Fruit fly (Drosophila melanogaster) whole organism, pupa: ENCODE data around the gene cutlet.
A peak's percentile ranks its signal among the peaks of the same experiment; 100 is the strongest.

Source experiments
- CG10348 ChIP-seq: fragments of 200-800 bp; sonication (Bioruptor generic); IDR thresholded peaks from 2 replicates; pipeline ENCODE4 v1.3.6; 2022; ENCODE audit warnings: missing biosample characterization, missing genetic modification characterization
- CG12605 ChIP-seq: fragments of 200-800 bp; sonication (Bioruptor generic); IDR thresholded peaks from 2 replicates; pipeline ENCODE4 v1.3.6; 2022; ENCODE audit warnings: missing biosample characterization, missing genetic modification characterization
- CG13204 ChIP-seq: fragments of 200-800 bp; sonication (Bioruptor generic); optimal IDR thresholded peaks from 2 replicates; lab custom pipeline; 2018; ENCODE audit warnings: missing biosample characterization, mild to moderate bottlenecking, missing genetic modification characterization, moderate library complexity
- CG14655 ChIP-seq: fragments of 200-800 bp; sonication (Bioruptor generic); optimal IDR thresholded peaks from 3 replicates; lab custom pipeline; 2017; ENCODE audit warnings: mild to moderate bottlenecking, missing biosample characterization, missing genetic modification reagents, missing genetic modification characterization
- CG15710 ChIP-seq: fragments of 200-800 bp; sonication (Bioruptor generic); optimal IDR thresholded peaks from 2 replicates; lab custom pipeline; 2018; ENCODE audit warnings: missing biosample characterization, mild to moderate bottlenecking, missing genetic modification characterization, moderate library complexity
- CG17806 ChIP-seq: fragments of 200-800 bp; sonication (Bioruptor generic); optimal IDR thresholded peaks from 2 replicates; lab custom pipeline; 2018; ENCODE audit warnings: missing biosample characterization, mild to moderate bottlenecking, missing genetic modification characterization, moderate library complexity
- CG32121 ChIP-seq: fragments of 200-800 bp; sonication (Bioruptor generic); IDR thresholded peaks from 2 replicates; pipeline ENCODE4 v1.3.6; 2022; ENCODE audit warnings: missing biosample characterization, missing genetic modification characterization
- CG34367 ChIP-seq: fragments of 200-800 bp; sonication (Bioruptor generic); optimal IDR thresholded peaks from 2 replicates; lab custom pipeline; 2018; ENCODE audit warnings: missing biosample characterization, mild to moderate bottlenecking, missing genetic modification characterization
- CG4496 ChIP-seq: fragments of 200-800 bp; sonication (Bioruptor generic); IDR thresholded peaks from 3 replicates; pipeline ENCODE4 v1.3.6; 2022; ENCODE audit warnings: missing biosample characterization, missing genetic modification characterization
- CG8159 ChIP-seq: fragments of 200-800 bp; sonication (Bioruptor generic); optimal IDR thresholded peaks from 3 replicates; lab custom pipeline; 2018; ENCODE audit warnings: missing biosample characterization, mild to moderate bottlenecking, missing genetic modification characterization, moderate library complexity
- CG8301 ChIP-seq: fragments of 200-800 bp; sonication (Bioruptor generic); optimal IDR thresholded peaks from 2 replicates; lab custom pipeline; 2018; ENCODE audit warnings: missing biosample characterization, mild to moderate bottlenecking, missing genetic modification characterization
- CG9948 ChIP-seq: fragments of 200-800 bp; sonication (Bioruptor generic); optimal IDR thresholded peaks from 2 replicates; lab custom pipeline; 2018; ENCODE audit warnings: missing biosample characterization, mild to moderate bottlenecking, missing genetic modification characterization, moderate library complexity
- D1 ChIP-seq: fragments of 200-800 bp; sonication (Bioruptor generic); optimal IDR thresholded peaks from 2 replicates; lab custom pipeline; 2018; ENCODE audit warnings: missing biosample characterization, mild to moderate bottlenecking, missing genetic modification characterization, moderate library complexity
- EcR ChIP-seq: fragments of 200-800 bp; sonication (Bioruptor generic); optimal IDR thresholded peaks from 3 replicates; lab custom pipeline; 2019; ENCODE audit warnings: missing biosample characterization, missing genetic modification characterization, mild to moderate bottlenecking, moderate library complexity, missing genetic modification reagents
- Ets98B ChIP-seq: fragments of 200-800 bp; sonication (Bioruptor generic); IDR thresholded peaks from 2 replicates; pipeline ENCODE4 v1.3.6; 2022; ENCODE audit warnings: missing biosample characterization, missing genetic modification characterization
- Pif1A ChIP-seq: fragments of 200-800 bp; sonication (Bioruptor generic); optimal IDR thresholded peaks from 3 replicates; lab custom pipeline; 2016; ENCODE audit warnings: missing biosample characterization, missing genetic modification characterization
- Pif1B ChIP-seq: fragments of 200-800 bp; sonication (Bioruptor generic); optimal IDR thresholded peaks from 3 replicates; lab custom pipeline; 2016; ENCODE audit warnings: missing biosample characterization, missing genetic modification characterization
- Snoo ChIP-seq: fragments of 200-800 bp; sonication (Bioruptor generic); optimal IDR thresholded peaks from 3 replicates; lab custom pipeline; 2017; ENCODE audit warnings: missing biosample characterization, mild to moderate bottlenecking, missing genetic modification characterization, inconsistent platforms
- fd96Ca ChIP-seq: fragments of 200-800 bp; sonication (Bioruptor generic); IDR thresholded peaks from 3 replicates; pipeline ENCODE4 v1.3.6; 2022; ENCODE audit warnings: missing biosample characterization, missing genetic modification characterization
- gl ChIP-seq: fragments of 200-800 bp; sonication (Bioruptor generic); optimal IDR thresholded peaks from 2 replicates; lab custom pipeline; 2018; ENCODE audit warnings: missing biosample characterization, mild to moderate bottlenecking, missing genetic modification characterization
- rn ChIP-seq: fragments of 200-800 bp; sonication (Bioruptor generic); IDR thresholded peaks from 2 replicates; pipeline ENCODE4 v1.3.6; 2022; ENCODE audit warnings: missing biosample characterization, missing genetic modification characterization

Gene cutlet

dm6 chr2L:3737003-3737662, 25.6 kb upstream of the cutlet start:
- TF ChIP-seq CG34367 (tag; lab: Kevin White, UChicago) (no peak), CG4496 (GFP tag; lab: Robert Waterston, UW) (0 out of 3 replicates have a peak, but pooled peaks have one; percentile 39), CG12605 (GFP tag; lab: Robert Waterston, UW) (no peak), Pif1A (GFP tag; lab: Kevin White, UChicago) (no peak), CG8159 (peak; percentile 53), CG9948 (tag; lab: Kevin White, UChicago) (peak; percentile 39), CG17806 (tag; lab: Kevin White, UChicago) (no peak), fd96Ca (GFP tag; lab: Robert Waterston, UW) (no peak), CG15710 (tag; lab: Kevin White, UChicago) (peak; percentile 30), Ets98B (GFP tag; lab: Robert Waterston, UW) (no peak), gl (tag; lab: Kevin White, UChicago) (no peak), CG10348 (no peak), CG13204 (GFP tag; lab: Kevin White, UChicago) (peak; percentile 12), rn (GFP tag; lab: Robert Waterston, UW) (no peak), Snoo (tag; lab: Kevin White, UChicago) (no peak), D1 (no peak), Pif1B (GFP tag; lab: Kevin White, UChicago) (no peak), CG14655 (peak; percentile 50), CG8301 (tag; lab: Kevin White, UChicago) (peak; percentile 36), CG32121 (GFP tag; lab: Robert Waterston, UW) (peak; percentile 21; the same call in 1 of the 2 replicates), EcR (GFP tag; lab: Kevin White, UChicago) (no peak)

dm6 chr2L:3731055-3731454, 19.5 kb upstream of the cutlet start:
- TF ChIP-seq CG32121 (GFP tag; lab: Robert Waterston, UW): peak; percentile 31; the same call in 1 of the 2 replicates
- TF ChIP-seq CG8301 (tag; lab: Kevin White, UChicago): peak; percentile 72
- TF ChIP-seq Ets98B (GFP tag; lab: Robert Waterston, UW): peak; percentile 13; the same call in 1 of the 2 replicates
- TF ChIP-seq Pif1A (GFP tag; lab: Kevin White, UChicago): no peak
- no peak for TF ChIP-seq gl (tag; lab: Kevin White, UChicago)
- peak; percentile 70 for TF ChIP-seq CG14655

dm6 chr2L:3730182-3730975, 18.8 kb upstream of the cutlet start, which contains the start of gene CG10019:
CG10019 (plus strand) TSS chr2L:3730466.
- TF ChIP-seq Snoo (tag; lab: Kevin White, UChicago) (no peak), CG4496 (GFP tag; lab: Robert Waterston, UW) (peak; percentile 31; the same call in 1 of the 3 replicates), gl (tag; lab: Kevin White, UChicago) (no peak), CG32121 (GFP tag; lab: Robert Waterston, UW) (peak; percentile 48), Pif1A (GFP tag; lab: Kevin White, UChicago) (no peak), Ets98B (GFP tag; lab: Robert Waterston, UW) (peak; percentile 31; the same call in 1 of the 2 replicates), CG8301 (tag; lab: Kevin White, UChicago) (no peak), CG10348 (no peak), EcR (GFP tag; lab: Kevin White, UChicago) (no peak), CG14655 (peak; percentile 4), fd96Ca (GFP tag; lab: Robert Waterston, UW) (no peak), CG12605 (GFP tag; lab: Robert Waterston, UW) (no peak)

dm6 chr2L:3729635-3730034, 18.1 kb upstream of the cutlet start:
- TF ChIP-seq Ets98B (GFP tag; lab: Robert Waterston, UW) (no peak), CG13204 (GFP tag; lab: Kevin White, UChicago) (no peak), Pif1A (GFP tag; lab: Kevin White, UChicago) (no peak), CG8159 (no peak)

dm6 chr2L:3719414-3719959, 7.9 kb upstream of the cutlet start:
- no peak for TF ChIP-seq CG8301 (tag; lab: Kevin White, UChicago)
- TF ChIP-seq CG15710 (tag; lab: Kevin White, UChicago): no peak
- TF ChIP-seq CG10348: no peak
- TF ChIP-seq EcR (GFP tag; lab: Kevin White, UChicago): no peak
- 0 out of 3 replicates have a peak, but pooled peaks have one; percentile 27 for TF ChIP-seq CG4496 (GFP tag; lab: Robert Waterston, UW)
- peak; percentile 52 for TF ChIP-seq Pif1A (GFP tag; lab: Kevin White, UChicago)
- no peak for TF ChIP-seq rn (GFP tag; lab: Robert Waterston, UW)
- peak; percentile 49 for TF ChIP-seq CG8159
- TF ChIP-seq fd96Ca (GFP tag; lab: Robert Waterston, UW): 0 out of 3 replicates have a peak, but pooled peaks have one; percentile 12
- no peak for TF ChIP-seq CG12605 (GFP tag; lab: Robert Waterston, UW)
- TF ChIP-seq D1: no peak
- no peak for TF ChIP-seq CG13204 (GFP tag; lab: Kevin White, UChicago)
- no peak for TF ChIP-seq CG17806 (tag; lab: Kevin White, UChicago)
- TF ChIP-seq CG34367 (tag; lab: Kevin White, UChicago): peak; percentile 29
- no peak for TF ChIP-seq CG9948 (tag; lab: Kevin White, UChicago)
- TF ChIP-seq Snoo (tag; lab: Kevin White, UChicago): no peak
- no peak for TF ChIP-seq Ets98B (GFP tag; lab: Robert Waterston, UW)
- peak; percentile 38 for TF ChIP-seq Pif1B (GFP tag; lab: Kevin White, UChicago)
- TF ChIP-seq gl (tag; lab: Kevin White, UChicago): no peak
- no peak for TF ChIP-seq CG32121 (GFP tag; lab: Robert Waterston, UW)
- no peak for TF ChIP-seq CG14655
